Worm (Caenorhabditis elegans) whole organism, L1 larva: ENCODE measurements around the gene Y17D7C.2.

Experiments used
- C34B4.2 ChIP-seq: sonication (generic microtip); optimal IDR thresholded peaks from 2 replicates; lab custom pipeline; 2017; ENCODE audit warnings: mild to moderate bottlenecking, missing genetic modification characterization, missing compliant biosample characterization
- F16B12.6 ChIP-seq: fragments of 150-350 bp; optimal IDR thresholded peaks from 2 replicates; lab custom pipeline; 2014; ENCODE audit warnings: missing biosample characterization, missing genetic modification characterization
- aly-2 ChIP-seq: fragments of 150-350 bp; optimal IDR thresholded peaks from 2 replicates; lab custom pipeline; 2014; ENCODE audit warnings: missing biosample characterization, missing genetic modification characterization
- ceh-63 ChIP-seq: fragments of 200-800 bp; sonication (Bioruptor generic); optimal IDR thresholded peaks from 2 replicates; lab custom pipeline; 2018; ENCODE audit warnings: mild to moderate bottlenecking, missing genetic modification characterization, missing compliant biosample characterization
- ceh-8 ChIP-seq: fragments of 200-800 bp; sonication (Bioruptor generic); optimal IDR thresholded peaks from 2 replicates; lab custom pipeline; 2018; ENCODE audit warnings: mild to moderate bottlenecking, missing genetic modification characterization, moderate library complexity, missing compliant biosample characterization
- dsc-1 ChIP-seq: sonication (generic microtip); optimal IDR thresholded peaks from 2 replicates; lab custom pipeline; 2016; ENCODE audit warnings: mild to moderate bottlenecking, missing genetic modification characterization, missing compliant biosample characterization
- efl-1 ChIP-seq, 4 experiments: fragments of 150-350 bp; optimal IDR thresholded peaks in 3 of 4; peaks in 1 of 4; 1 replicate in 1 of 4; 2 replicates in 3 of 4; lab custom pipeline; 2014; ENCODE audit warnings: missing biosample characterization in 2 of 4, missing genetic modification characterization in 2 of 4, missing genetic modification reagents in 2 of 4
- efl-3 ChIP-seq: fragments of 200-800 bp; sonication (Bioruptor generic); optimal IDR thresholded peaks from 2 replicates; lab custom pipeline; 2018; ENCODE audit warnings: mild to moderate bottlenecking, missing genetic modification characterization, missing compliant biosample characterization
- elt-3 ChIP-seq, 6 experiments: fragments of 150-350 bp in 1 of 6; sonication (generic microtip); optimal IDR thresholded peaks; 2 replicates each; lab custom pipeline; 2017 to 2018; ENCODE audit warnings: missing biosample characterization in 6 of 6, missing genetic modification characterization in 6 of 6, inconsistent platforms in 1 of 6
- ets-5 ChIP-seq: fragments of 200-800 bp; sonication (Bioruptor generic); IDR thresholded peaks from 2 replicates; pipeline ENCODE4 v1.3.6; 2022; ENCODE audit warnings: missing genetic modification characterization, missing compliant biosample characterization
- fkh-4 ChIP-seq: sonication (generic microtip); optimal IDR thresholded peaks from 2 replicates; lab custom pipeline; 2016; ENCODE audit warnings: missing compliant biosample characterization, missing genetic modification characterization, borderline replicate concordance
- fos-1 ChIP-seq: fragments of 150-350 bp; optimal IDR thresholded peaks from 2 replicates; lab custom pipeline; 2014; ENCODE audit warnings: missing biosample characterization, missing genetic modification characterization
- grh-1 ChIP-seq: fragments of 200-800 bp; sonication (Bioruptor generic); IDR thresholded peaks from 2 replicates; pipeline ENCODE4 v1.3.6; 2022; ENCODE audit warnings: missing genetic modification reagents, missing genetic modification characterization, missing compliant biosample characterization
- irx-1 ChIP-seq: sonication (generic microtip); optimal IDR thresholded peaks from 2 replicates; lab custom pipeline; 2016; ENCODE audit warnings: missing genetic modification characterization, missing compliant biosample characterization
- isw-1 ChIP-seq: fragments of 200-800 bp; sonication (Bioruptor generic); IDR thresholded peaks from 2 replicates; pipeline ENCODE4 v1.3.6; 2022; ENCODE audit warnings: missing genetic modification characterization, missing compliant biosample characterization
- jun-1 ChIP-seq: fragments of 150-350 bp; optimal IDR thresholded peaks from 2 replicates; lab custom pipeline; 2014; ENCODE audit warnings: missing biosample characterization, missing genetic modification reagents, missing genetic modification characterization
- lin-15B ChIP-seq: fragments of 150-350 bp; sonication (generic microtip); optimal IDR thresholded peaks from 3 replicates; lab custom pipeline; 2014; ENCODE audit warnings: missing biosample characterization, missing genetic modification characterization
- lin-39 ChIP-seq: fragments of 150-350 bp; optimal IDR thresholded peaks from 2 replicates; lab custom pipeline; 2014; ENCODE audit warnings: missing biosample characterization, missing genetic modification reagents, missing genetic modification characterization
- lir-3 ChIP-seq: sonication (generic microtip); optimal IDR thresholded peaks from 2 replicates; lab custom pipeline; 2016; ENCODE audit warnings: mild to moderate bottlenecking, missing genetic modification characterization, moderate library complexity, missing compliant biosample characterization; ENCODE audit not compliant: poor library complexity
- lsy-2 ChIP-seq, 2 experiments: fragments of 150-350 bp; optimal IDR thresholded peaks; 2 replicates each; lab custom pipeline; 2014; ENCODE audit warnings: missing biosample characterization in 2 of 2, missing genetic modification characterization in 2 of 2
- mdl-1 ChIP-seq, 2 experiments: fragments of 150-350 bp; optimal IDR thresholded peaks; 2 replicates each; lab custom pipeline; 2014 to 2017; ENCODE audit warnings: missing biosample characterization in 2 of 2, missing genetic modification characterization in 2 of 2, inconsistent platforms in 1 of 2
- mef-2 ChIP-seq: fragments of 150-350 bp; optimal IDR thresholded peaks from 2 replicates; lab custom pipeline; 2014; ENCODE audit warnings: missing biosample characterization, missing genetic modification characterization
- nhr-19 ChIP-seq: fragments of 200-800 bp; sonication (Bioruptor generic); conservative IDR thresholded peaks from 2 replicates; pipeline ENCODE4 v1.3.6; 2022; ENCODE audit warnings: missing genetic modification characterization, missing compliant biosample characterization
- nhr-237 ChIP-seq: fragments of 150-350 bp; optimal IDR thresholded peaks from 2 replicates; lab custom pipeline; 2014; ENCODE audit warnings: missing biosample characterization, missing genetic modification characterization
- nhr-28 ChIP-seq: fragments of 150-350 bp; optimal IDR thresholded peaks from 2 replicates; lab custom pipeline; 2014; ENCODE audit warnings: missing biosample characterization, missing genetic modification characterization
- nhr-47 ChIP-seq: sonication (generic microtip); optimal IDR thresholded peaks from 2 replicates; lab custom pipeline; 2016; ENCODE audit warnings: mild to moderate bottlenecking, missing genetic modification characterization, moderate library complexity, missing compliant biosample characterization
- nhr-76 ChIP-seq: sonication (generic microtip); optimal IDR thresholded peaks from 2 replicates; lab custom pipeline; 2017; ENCODE audit warnings: missing biosample characterization, missing genetic modification characterization
- nhr-77 ChIP-seq: fragments of 150-350 bp; optimal IDR thresholded peaks from 2 replicates; lab custom pipeline; 2014; ENCODE audit warnings: missing biosample characterization, missing genetic modification characterization
- nhr-85 ChIP-seq: sonication (generic microtip); peaks from one replicate; lab custom pipeline; 2016; ENCODE audit warnings: missing genetic modification characterization, inconsistent platforms, missing compliant biosample characterization
- nhr-90 ChIP-seq: sonication (generic microtip); optimal IDR thresholded peaks from 2 replicates; lab custom pipeline; 2016; ENCODE audit warnings: mild to moderate bottlenecking, missing genetic modification characterization, missing compliant biosample characterization; ENCODE audit not compliant: poor library complexity
- pag-3 ChIP-seq: sonication (generic microtip); optimal IDR thresholded peaks from 2 replicates; lab custom pipeline; 2017; ENCODE audit warnings: missing genetic modification characterization, mild to moderate bottlenecking, missing compliant biosample characterization, antibody characterized with exemption, borderline replicate concordance; ENCODE audit not compliant: insufficient read depth
- pax-3 ChIP-seq: fragments of 200-800 bp; sonication (Bioruptor generic); optimal IDR thresholded peaks from 2 replicates; lab custom pipeline; 2018; ENCODE audit warnings: mild to moderate bottlenecking, missing genetic modification characterization, moderate library complexity, missing compliant biosample characterization
- skn-1 ChIP-seq: fragments of 150-350 bp; optimal IDR thresholded peaks from 2 replicates; lab custom pipeline; 2014; ENCODE audit warnings: missing biosample characterization, missing genetic modification characterization
- snpc-4 ChIP-seq: fragments of 150-350 bp; optimal IDR thresholded peaks from 2 replicates; lab custom pipeline; 2014; ENCODE audit warnings: missing biosample characterization, missing genetic modification characterization
- snu-23 ChIP-seq: sonication (generic microtip); optimal IDR thresholded peaks from 2 replicates; lab custom pipeline; 2016; ENCODE audit warnings: missing genetic modification characterization, missing compliant biosample characterization
- sptf-1 ChIP-seq: fragments of 150-350 bp; optimal IDR thresholded peaks from 2 replicates; lab custom pipeline; 2014; ENCODE audit warnings: missing biosample characterization, missing genetic modification characterization
- tlp-1 ChIP-seq: fragments of 150-350 bp; optimal IDR thresholded peaks from 2 replicates; lab custom pipeline; 2014; ENCODE audit warnings: missing biosample characterization, missing genetic modification characterization
- unc-130 ChIP-seq: fragments of 150-350 bp; optimal IDR thresholded peaks from 2 replicates; lab custom pipeline; 2017; ENCODE audit warnings: missing biosample characterization, missing genetic modification characterization, inconsistent platforms
- unc-62 ChIP-seq: fragments of 150-350 bp; optimal IDR thresholded peaks from 2 replicates; lab custom pipeline; 2014; ENCODE audit warnings: missing biosample characterization, missing genetic modification reagents, missing genetic modification characterization
- unc-86 ChIP-seq: sonication (generic microtip); optimal IDR thresholded peaks from 2 replicates; lab custom pipeline; 2016; ENCODE audit warnings: missing genetic modification characterization, missing compliant biosample characterization
- unc-98 ChIP-seq: fragments of 200-800 bp; sonication (Bioruptor generic); IDR thresholded peaks from 2 replicates; pipeline ENCODE4 v1.3.6; 2022; ENCODE audit warnings: missing genetic modification characterization, missing compliant biosample characterization
- xbp-1 ChIP-seq: sonication (generic microtip); optimal IDR thresholded peaks from 2 replicates; lab custom pipeline; 2016; ENCODE audit warnings: missing genetic modification characterization, missing compliant biosample characterization
- zag-1 ChIP-seq: fragments of 150-350 bp; optimal IDR thresholded peaks from 2 replicates; lab custom pipeline; 2014; ENCODE audit warnings: missing biosample characterization, missing genetic modification characterization
- zip-4 ChIP-seq: fragments of 200-800 bp; sonication (Bioruptor generic); optimal IDR thresholded peaks from 2 replicates; lab custom pipeline; 2018; ENCODE audit warnings: mild to moderate bottlenecking, missing genetic modification characterization, moderate library complexity, missing compliant biosample characterization
- ztf-4 ChIP-seq: fragments of 150-350 bp; optimal IDR thresholded peaks from 2 replicates; lab custom pipeline; 2014; ENCODE audit warnings: missing biosample characterization, missing genetic modification characterization

The Y17D7C.2 gene

DNA sequence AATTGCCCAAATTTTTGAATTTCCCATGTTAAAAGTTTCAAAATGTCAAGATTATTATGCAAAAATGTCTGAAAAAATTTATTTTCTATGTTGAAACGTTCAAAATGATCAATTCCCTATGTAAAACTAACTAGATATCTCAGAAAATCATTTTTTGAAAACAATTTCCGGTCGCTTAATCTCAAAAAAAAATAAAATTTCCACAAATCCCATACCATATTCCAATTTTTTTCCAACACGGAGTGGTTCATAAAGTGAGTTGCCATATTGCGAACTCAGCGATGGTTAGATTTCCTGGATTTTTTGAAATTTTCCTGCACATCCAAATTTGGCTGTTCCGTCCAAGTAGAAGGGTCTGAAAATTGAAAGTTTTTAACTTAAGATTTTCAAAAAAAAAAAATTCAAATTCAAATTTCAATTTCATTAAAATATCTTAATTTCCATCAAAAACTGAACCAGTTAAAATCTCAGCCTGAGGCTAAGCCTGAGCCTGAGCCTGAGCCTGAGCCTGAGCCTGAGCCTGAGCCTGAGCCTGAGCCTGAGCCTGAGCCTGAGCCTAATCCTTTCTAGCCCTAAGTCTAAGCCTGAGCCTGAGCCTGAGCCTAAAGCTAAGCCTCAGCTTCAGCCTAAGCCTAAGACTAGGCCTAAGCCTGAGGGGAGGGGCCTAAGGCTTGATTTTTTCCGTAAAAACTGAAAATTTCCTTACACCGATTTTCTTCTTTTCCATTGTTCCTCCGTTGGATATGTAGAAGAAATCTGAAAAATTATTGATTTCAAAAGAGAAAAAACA is 2.9 kb upstream of the Y17D7C.2 start:
- no peak for TF ChIP-seq F16B12.6 (tag; lab: Kevin White, UChicago)
- peak; percentile 100 for TF ChIP-seq sptf-1
- 0 out of 2 replicates have a peak, but pooled peaks have one; percentile 28 for TF ChIP-seq ets-5 (GFP tag; lab: Robert Waterston, UW)
- TF ChIP-seq mdl-1 (tag; optimal IDR thresholded peaks at IDR 0.05; lab: Kevin White, UChicago), result no peak
- TF ChIP-seq ceh-63, result peak; percentile 22
- TF ChIP-seq efl-1 (optimal IDR thresholded peaks at IDR 0.05; lab: Kevin White, UChicago), result no peak
- TF ChIP-seq efl-1 (GFP tag; optimal IDR thresholded peaks at IDR 0.05 in 1 of 2; lab: Kevin White, UChicago), result peak in 1 of 2 experiments; percentile 64
- TF ChIP-seq snu-23 (GFP tag; lab: Kevin White, UChicago), result no peak
- no peak for TF ChIP-seq pag-3

DNA sequence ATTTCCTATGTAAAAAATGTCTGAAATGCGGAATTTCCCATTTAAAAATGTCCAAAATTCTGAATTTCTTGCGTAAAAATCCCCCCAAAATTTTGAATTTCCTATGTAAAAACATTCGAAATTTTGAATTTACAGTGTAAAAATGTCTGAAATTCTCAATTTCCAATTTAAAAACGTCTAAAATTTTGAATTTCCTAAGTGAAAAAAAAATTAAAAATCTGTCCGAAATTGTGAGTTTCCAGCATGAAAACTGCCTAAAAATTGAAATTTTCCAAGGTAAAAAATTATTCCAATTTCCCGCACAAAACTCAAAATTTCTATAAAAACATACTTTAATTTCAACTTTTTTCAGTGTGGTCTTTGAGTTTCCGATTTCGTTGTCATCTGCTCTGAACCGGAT is 2.1 kb upstream of the Y17D7C.2 start:
- TF ChIP-seq grh-1 (GFP tag; lab: Robert Waterston, UW) (0 out of 2 replicates have a peak, but pooled peaks have one; percentile 15), ztf-4 (tag; lab: Kevin White, UChicago) (no peak), efl-3 (GFP tag; lab: Kevin White, UChicago) (no peak)
- TF ChIP-seq, all 84 proteins: peak for 1

ce11 chrV:18719412-18719811 is 375 bp downstream of the Y17D7C.2 start:
- TF ChIP-seq lsy-2 (tag; optimal IDR thresholded peaks at IDR 0.05; lab: Kevin White, UChicago) (no peak), fkh-4 (no peak), efl-1 (optimal IDR thresholded peaks at IDR 0.05; lab: Kevin White, UChicago) (no peak), efl-1 (GFP tag; optimal IDR thresholded peaks at IDR 0.05 in 1 of 2; lab: Kevin White, UChicago) (peak in 1 of 2 experiments; percentile 91), dsc-1 (tag; lab: Kevin White, UChicago) (no peak), nhr-77 (tag; lab: Kevin White, UChicago) (no peak)

- TF ChIP-seq snpc-4 (tag; lab: Kevin White, UChicago), result no peak
- TF ChIP-seq lin-39 (tag; lab: Kevin White, UChicago), result no peak
- no peak for TF ChIP-seq xbp-1 (tag; lab: Kevin White, UChicago)
- TF ChIP-seq isw-1, result no peak
- no peak for TF ChIP-seq efl-3 (GFP tag; lab: Kevin White, UChicago)
- no peak for TF ChIP-seq lin-15B (tag; lab: Kevin White, UChicago)
- no peak for TF ChIP-seq snu-23 (GFP tag; lab: Kevin White, UChicago)
- TF ChIP-seq jun-1 (tag; lab: Kevin White, UChicago), result no peak
- no peak for TF ChIP-seq zip-4 (GFP tag; lab: Kevin White, UChicago)
- no peak for TF ChIP-seq unc-86
- no peak for TF ChIP-seq aly-2 (tag; lab: Kevin White, UChicago)
- TF ChIP-seq unc-98 (GFP tag; lab: Robert Waterston, UW), result 0 out of 2 replicates have a peak, but pooled peaks have one; percentile 12
- TF ChIP-seq nhr-47, result peak; percentile 71
- TF ChIP-seq grh-1 (GFP tag; lab: Robert Waterston, UW), result peak; percentile 37
- TF ChIP-seq nhr-28 (tag; lab: Kevin White, UChicago), result no peak
- no peak for TF ChIP-seq lsy-2 (tag; optimal IDR thresholded peaks at IDR 0.05; lab: Kevin White, UChicago)
- TF ChIP-seq nhr-19 (GFP tag; lab: Robert Waterston, UW), result 0 out of 2 replicates have a peak, but pooled peaks have one; percentile 34
- no peak for TF ChIP-seq mef-2
- TF ChIP-seq tlp-1 (tag; lab: Kevin White, UChicago), result no peak
- TF ChIP-seq fos-1 (tag; lab: Kevin White, UChicago), result no peak
- TF ChIP-seq skn-1, result no peak
- TF ChIP-seq elt-3 (tag; optimal IDR thresholded peaks at IDR 0.05; lab: Kevin White, UChicago), result no peak
- TF ChIP-seq pax-3, result no peak
- no peak for TF ChIP-seq mdl-1 (tag; optimal IDR thresholded peaks at IDR 0.05; lab: Kevin White, UChicago)
- TF ChIP-seq zag-1 (tag; lab: Kevin White, UChicago), result no peak
- TF ChIP-seq nhr-85, result peak; percentile 72
- no peak for TF ChIP-seq irx-1
- no peak for TF ChIP-seq C34B4.2 (tag; lab: Kevin White, UChicago)
- TF ChIP-seq lir-3 (tag; lab: Kevin White, UChicago), result no peak
- TF ChIP-seq nhr-90 (tag; lab: Kevin White, UChicago), result no peak
- TF ChIP-seq unc-62 (GFP tag; lab: Kevin White, UChicago), result no peak
- TF ChIP-seq unc-130 (tag; lab: Kevin White, UChicago), result no peak
- TF ChIP-seq nhr-237, result no peak
- TF ChIP-seq ceh-8 (GFP tag; lab: Kevin White, UChicago), result no peak
- no peak for TF ChIP-seq ceh-63
- no peak for TF ChIP-seq nhr-76
Measured at ce11 chrV:18712118-18712517, 7.7 kb downstream of the Y17D7C.2 start.
